Worm (Caenorhabditis elegans): ENCODE results near the gene M01H9.10.

M01H9.10 gene

DNA sequence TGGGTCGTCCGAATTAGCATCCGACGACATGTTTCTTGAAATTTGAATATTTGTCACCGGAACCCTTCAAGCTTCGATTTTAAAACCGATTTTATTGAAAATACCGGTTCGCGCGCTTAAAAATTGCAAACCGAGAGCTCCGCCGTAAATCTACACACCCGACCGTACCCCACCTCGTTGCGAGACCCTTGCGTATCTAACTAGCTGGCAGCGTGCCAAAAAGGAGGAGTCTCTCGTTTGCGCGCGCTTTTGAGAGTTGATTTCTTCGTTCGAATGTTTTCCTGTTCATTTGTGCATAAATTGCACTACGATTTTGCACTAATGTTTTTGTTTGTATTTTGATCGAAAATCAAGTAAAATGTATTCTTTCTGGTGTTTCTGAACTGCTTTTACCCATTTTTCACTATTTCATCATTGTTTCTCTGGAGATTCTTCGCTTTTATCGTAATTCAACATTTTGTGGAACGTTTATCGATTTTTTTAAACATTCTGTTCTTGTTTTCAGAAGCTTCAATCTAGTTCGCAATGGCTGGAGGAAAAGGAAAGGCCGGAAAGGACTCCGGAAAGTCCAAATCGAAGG, 34.1 kb downstream of the M01H9.10 start, which contains the start of the genes wapl-1 and htz-1 (continued):
- TF ChIP-seq alr-1 (tag; optimal IDR thresholded peaks at IDR 0.05; ENCODE audit: borderline replicate concordance) (no peak), nhr-28 (tag; optimal IDR thresholded peaks at IDR 0.05) (no peak), ceh-63 (GFP tag; optimal IDR thresholded peaks at IDR 0.05) (no peak), C16A3.4 (tag; optimal IDR thresholded peaks at IDR 0.05) (peak; percentile 97), ceh-82 (tag; optimal IDR thresholded peaks at IDR 0.05) (peak; percentile 97 to 98 (median 97)), ama-1 (optimal IDR thresholded peaks at IDR 0.05) (peak; percentile 71), nhr-12 (tag; optimal IDR thresholded peaks at IDR 0.05) (no peak), mef-2 (tag; optimal IDR thresholded peaks at IDR 0.05) (peak; percentile 91), dpl-1 (GFP tag; optimal IDR thresholded peaks at IDR 0.05) (peak; percentile 95 to 96 (median 96)), egl-13 (tag; optimal IDR thresholded peaks at IDR 0.05) (peak; percentile 90), pqm-1 (tag; optimal IDR thresholded peaks at IDR 0.05) (no peak), dsc-1 (tag; optimal IDR thresholded peaks at IDR 0.05) (peak; percentile 95), unc-86 (tag; optimal IDR thresholded peaks at IDR 0.05) (peak; percentile 98), unc-30 (tag; optimal IDR thresholded peaks at IDR 0.05) (no peak), ces-1 (GFP tag; optimal IDR thresholded peaks at IDR 0.05) (no peak), egl-27 (tag; optimal IDR thresholded peaks at IDR 0.05) (peak; percentile 51 to 54), tlp-1 (tag; optimal IDR thresholded peaks at IDR 0.05) (no peak), irx-1 (tag; optimal IDR thresholded peaks at IDR 0.05) (peak; percentile 91), mdl-1 (tag; optimal IDR thresholded peaks at IDR 0.05) (peak in 1 of 2 experiments; percentile 94), C04F5.9 (tag; optimal IDR thresholded peaks at IDR 0.05) (peak; percentile 89), nhr-47 (tag; optimal IDR thresholded peaks at IDR 0.05) (peak; percentile 98), ceh-88 (GFP tag; IDR thresholded peaks at IDR 0.05) (peak; percentile 86), sptf-1 (tag; optimal IDR thresholded peaks at IDR 0.05) (no peak), fkh-8 (tag; optimal IDR thresholded peaks at IDR 0.05) (peak; percentile 97), lsy-2 (tag; optimal IDR thresholded peaks at IDR 0.05) (peak; percentile 99 to 100), mab-9 (GFP tag; IDR thresholded peaks at IDR 0.05) (peak; percentile 85), nhr-76 (tag; optimal IDR thresholded peaks at IDR 0.05) (no peak), elt-2 (tag; optimal IDR thresholded peaks at IDR 0.05) (peak; percentile 73), lin-15B (tag; optimal IDR thresholded peaks at IDR 0.05) (peak; percentile 96), tbx-2 (tag; optimal IDR thresholded peaks at IDR 0.05) (peak; percentile 97), grh-1 (GFP tag; IDR thresholded peaks at IDR 0.05) (peak; percentile 94), vab-15 (tag; optimal IDR thresholded peaks at IDR 0.05) (peak; percentile 88), unc-62 (GFP tag; optimal IDR thresholded peaks at IDR 0.05) (no peak), nhr-11 (tag; optimal IDR thresholded peaks at IDR 0.05) (peak; percentile 86), zip-4 (GFP tag; optimal IDR thresholded peaks at IDR 0.05) (peak; percentile 84), mep-1 (tag; optimal IDR thresholded peaks at IDR 0.05) (peak; percentile 97), blmp-1 (tag; optimal IDR thresholded peaks at IDR 0.05) (peak; percentile 86), nhr-71 (tag; optimal IDR thresholded peaks at IDR 0.05) (peak; percentile 98), fos-1 (tag; optimal IDR thresholded peaks at IDR 0.05) (peak; percentile 92), pag-3 (tag; optimal IDR thresholded peaks at IDR 0.05; ENCODE audit: borderline replicate concordance, insufficient read depth) (no peak), ets-5 (GFP tag; IDR thresholded peaks at IDR 0.05) (no peak), nhr-90 (tag; optimal IDR thresholded peaks at IDR 0.05; ENCODE audit: poor library complexity) (peak; percentile 95)

DNA sequence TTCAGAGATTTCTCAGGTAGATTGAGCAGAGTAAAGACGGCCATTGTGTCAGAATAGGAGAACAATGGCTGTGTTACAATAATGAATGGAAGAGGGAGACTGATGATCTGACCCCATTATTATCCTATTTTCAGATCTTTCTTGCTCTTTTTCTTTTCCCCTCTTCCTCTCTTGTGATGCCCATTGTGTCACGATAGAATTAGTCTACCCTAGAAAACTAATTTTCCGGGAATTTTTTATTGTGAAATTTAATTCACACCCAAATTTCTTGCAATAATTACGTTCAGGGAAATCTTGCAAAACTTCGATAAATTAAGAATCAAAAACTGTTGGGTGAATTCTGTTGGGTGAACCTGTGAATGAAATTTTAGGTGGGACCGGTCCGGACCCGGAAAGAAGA, 38.9 kb downstream of the M01H9.10 start, which contains the start of gene fbxb-75:
Gene fbxb-75, minus strand, starts transcription at position 101 of the 400 bp plus-strand sequence.
- TF ChIP-seq snu-23 (GFP tag; optimal IDR thresholded peaks at IDR 0.05): no peak
